Worm (Caenorhabditis elegans) whole organism, midembryonic: ENCODE measurements around the gene T14B4.1.

Experiments
- T22C8.4 ChIP-seq: fragments of 200-800 bp; sonication (Bioruptor generic); IDR thresholded peaks from 2 replicates; pipeline ENCODE4 v1.3.6; 2022; ENCODE audit warnings: missing genetic modification characterization, missing compliant biosample characterization
- cog-1 ChIP-seq: sonication (generic microtip); optimal IDR thresholded peaks from 2 replicates; lab custom pipeline; 2016; ENCODE audit warnings: missing genetic modification characterization, missing compliant biosample characterization
- flt-1 ChIP-seq: fragments of 200-800 bp; sonication (Bioruptor generic); IDR thresholded peaks from 2 replicates; pipeline ENCODE4 v1.3.6; 2022; ENCODE audit warnings: missing genetic modification characterization, missing compliant biosample characterization
- klf-2 ChIP-seq: fragments of 200-800 bp; sonication (Bioruptor generic); conservative IDR thresholded peaks from 2 replicates; pipeline ENCODE4 v1.3.6; 2022; ENCODE audit warnings: missing genetic modification reagents, missing genetic modification characterization, missing compliant biosample characterization
- med-1 ChIP-seq: sonication (generic microtip); optimal IDR thresholded peaks from 2 replicates; lab custom pipeline; 2017; ENCODE audit warnings: missing genetic modification characterization, mild to moderate bottlenecking, missing compliant biosample characterization, antibody characterized with exemption, missing genetic modification reagents; ENCODE audit not compliant: insufficient read depth
- ref-1 ChIP-seq: fragments of 200-800 bp; sonication (Bioruptor generic); conservative IDR thresholded peaks from 2 replicates; pipeline ENCODE4 v1.3.6; 2022; ENCODE audit warnings: missing genetic modification reagents, missing genetic modification characterization, missing compliant biosample characterization
- tab-1 ChIP-seq: fragments of 200-800 bp; sonication (Bioruptor generic); IDR thresholded peaks from 2 replicates; pipeline ENCODE4 v1.3.6; 2022; ENCODE audit warnings: missing genetic modification characterization, missing compliant biosample characterization
- ztf-23 ChIP-seq: fragments of 200-800 bp; sonication (Bioruptor generic); IDR thresholded peaks from 2 replicates; pipeline ENCODE4 v1.3.6; 2022; ENCODE audit warnings: missing genetic modification reagents, missing genetic modification characterization, missing compliant biosample characterization
- ztf-29 ChIP-seq: fragments of 200-800 bp; sonication (Bioruptor generic); IDR thresholded peaks from 2 replicates; pipeline ENCODE4 v1.3.6; 2022; ENCODE audit warnings: missing genetic modification reagents, missing genetic modification characterization, missing compliant biosample characterization

T14B4.1 gene

DNA sequence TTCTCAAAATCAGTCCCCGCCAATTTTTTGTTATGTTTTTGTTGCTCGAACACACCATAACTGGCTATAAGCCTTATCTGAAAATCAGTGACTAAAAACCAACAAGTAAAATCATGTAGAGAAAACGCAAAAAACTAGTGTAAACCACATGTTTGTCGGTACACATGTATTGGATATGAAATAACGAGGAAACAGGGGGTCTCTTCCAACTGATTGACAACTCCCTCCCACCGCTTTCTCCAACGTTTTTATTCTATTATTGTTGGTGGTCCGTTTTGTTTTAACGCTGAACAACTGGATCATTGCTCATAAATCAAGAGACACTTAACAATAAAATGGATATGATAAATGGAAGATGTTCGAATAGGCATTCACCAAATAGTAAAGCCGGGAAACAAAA, 9.9 kb upstream of the T14B4.1 start:
- no peak for TF ChIP-seq klf-2 (GFP tag; lab: Robert Waterston, UW)
- no peak for TF ChIP-seq cog-1 (tag; lab: Kevin White, UChicago)
- no peak for TF ChIP-seq tab-1 (GFP tag; lab: Robert Waterston, UW)
- no peak for TF ChIP-seq med-1 (GFP tag; lab: Kevin White, UChicago)
- no peak for TF ChIP-seq ztf-29 (GFP tag; lab: Robert Waterston, UW)
- no peak for TF ChIP-seq ztf-23
- TF ChIP-seq T22C8.4 (GFP tag; lab: Robert Waterston, UW) = no peak
- TF ChIP-seq ref-1 = no peak
- no peak for TF ChIP-seq flt-1

DNA sequence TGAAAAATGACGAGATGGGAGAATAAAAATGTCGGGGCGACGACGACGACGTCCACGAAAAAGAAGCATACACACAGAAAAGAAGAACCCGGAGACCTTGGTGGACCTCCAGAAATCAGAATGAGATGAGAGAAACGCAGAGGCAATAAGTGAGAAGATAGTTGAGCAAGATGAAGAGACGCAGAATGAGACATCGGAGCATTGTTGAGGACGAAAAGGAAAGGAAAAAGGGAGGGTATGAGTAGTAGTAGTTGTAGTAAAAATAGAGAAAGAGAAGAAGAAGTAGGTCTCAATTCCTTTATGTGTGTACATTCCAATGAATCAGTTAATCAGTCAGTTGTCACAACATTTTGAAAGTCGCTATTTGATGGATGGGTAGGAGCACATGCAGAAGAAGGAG, 7.4 kb upstream of the T14B4.1 start, which contains the start of gene T14B4.8:
T14B4.8 (minus strand) TSS at position 60 of the 400 bp plus-strand sequence.
- no peak for TF ChIP-seq klf-2 (GFP tag; lab: Robert Waterston, UW)
- TF ChIP-seq ztf-23 = no peak

DNA sequence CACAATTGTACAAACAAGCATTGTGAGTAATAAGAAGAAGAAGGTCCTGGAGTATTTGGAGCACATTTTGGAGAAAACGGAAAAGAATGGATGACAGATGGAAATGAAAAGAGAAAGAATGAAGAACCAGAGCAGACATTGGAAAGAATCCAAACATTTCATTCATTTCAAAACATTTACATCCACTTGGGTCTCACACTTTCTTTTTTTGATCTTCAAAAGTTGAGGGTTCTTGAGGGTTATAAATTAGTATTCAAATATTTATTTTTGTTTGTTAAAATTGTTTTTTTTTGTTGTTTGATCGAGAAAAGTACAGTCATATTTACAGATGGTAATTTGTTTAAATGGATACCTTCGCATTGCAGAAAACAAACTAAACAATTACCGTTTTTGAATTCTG, 3.0 kb upstream of the T14B4.1 start, which contains the start of gene T14B4.9:
T14B4.9 (minus strand) TSS at position 101 of the 400 bp plus-strand sequence.
- TF ChIP-seq ztf-23 = no peak
- no peak for TF ChIP-seq cog-1 (tag; lab: Kevin White, UChicago)
- no peak for TF ChIP-seq T22C8.4 (GFP tag; lab: Robert Waterston, UW)
- TF ChIP-seq ref-1 = no peak
- TF ChIP-seq ztf-29 (GFP tag; lab: Robert Waterston, UW) = no peak
- no peak for TF ChIP-seq flt-1
- no peak for TF ChIP-seq klf-2 (GFP tag; lab: Robert Waterston, UW)
- TF ChIP-seq med-1 (GFP tag; lab: Kevin White, UChicago) = no peak
- TF ChIP-seq tab-1 (GFP tag; lab: Robert Waterston, UW) = no peak

DNA sequence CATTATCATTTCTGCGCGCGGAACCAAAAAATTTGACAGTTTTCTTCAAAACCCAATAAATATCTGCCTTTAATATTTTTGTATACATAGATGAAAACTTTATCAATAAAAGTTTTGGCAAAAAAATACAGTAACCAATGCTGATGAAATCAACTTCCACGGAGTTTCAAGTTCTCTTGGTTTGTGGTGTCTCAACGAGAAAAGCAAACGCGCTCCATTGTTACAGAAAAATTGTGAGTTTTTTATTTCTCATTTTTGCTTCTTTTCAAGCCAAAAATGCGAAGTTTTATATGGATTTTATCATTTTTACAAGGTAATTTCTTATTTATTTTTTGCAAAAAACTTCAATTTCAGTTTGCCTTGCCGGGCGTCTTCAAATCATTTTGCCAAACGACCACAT, 2.0 kb upstream of the T14B4.1 start, which contains the start of gene T14B4.3:
T14B4.3 (plus strand) TSS at position 264 of the 400 bp plus-strand sequence.
- TF ChIP-seq med-1 (GFP tag; lab: Kevin White, UChicago) (no peak), cog-1 (tag; lab: Kevin White, UChicago) (peak; percentile 26), flt-1 (no peak), ztf-29 (GFP tag; lab: Robert Waterston, UW) (no peak), ztf-23 (peak; percentile 50; the same call in 1 of the 2 replicates)

DNA sequence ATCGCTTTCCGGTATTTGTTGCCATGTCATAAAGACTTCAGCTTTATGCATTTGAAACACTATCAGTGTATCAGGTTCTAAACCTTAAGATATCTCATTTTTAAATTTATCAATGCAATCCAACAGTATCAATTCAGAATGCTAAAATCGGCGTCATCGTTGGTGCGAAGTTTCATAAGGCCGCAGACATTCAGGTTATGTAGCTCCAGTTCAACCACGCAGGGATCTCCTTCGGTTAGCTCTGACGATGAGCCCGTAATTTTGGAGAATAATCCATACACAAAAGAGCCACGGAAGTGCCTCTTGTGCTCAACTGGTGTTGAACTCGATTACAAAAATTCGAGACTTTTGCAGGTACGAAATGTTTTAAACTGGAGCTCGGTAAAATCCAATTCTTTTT, 638 bp upstream of the T14B4.1 start, which contains the start of gene mrps-18.C:
mrps-18.C (plus strand) TSS at position 138 of the 400 bp plus-strand sequence.
- TF ChIP-seq klf-2 (GFP tag; lab: Robert Waterston, UW) (no peak), ztf-23 (no peak), ref-1 (no peak), T22C8.4 (GFP tag; lab: Robert Waterston, UW) (no peak), ztf-29 (GFP tag; lab: Robert Waterston, UW) (no peak), tab-1 (GFP tag; lab: Robert Waterston, UW) (no peak), flt-1 (no peak), cog-1 (tag; lab: Kevin White, UChicago) (no peak), med-1 (GFP tag; lab: Kevin White, UChicago) (no peak)

DNA sequence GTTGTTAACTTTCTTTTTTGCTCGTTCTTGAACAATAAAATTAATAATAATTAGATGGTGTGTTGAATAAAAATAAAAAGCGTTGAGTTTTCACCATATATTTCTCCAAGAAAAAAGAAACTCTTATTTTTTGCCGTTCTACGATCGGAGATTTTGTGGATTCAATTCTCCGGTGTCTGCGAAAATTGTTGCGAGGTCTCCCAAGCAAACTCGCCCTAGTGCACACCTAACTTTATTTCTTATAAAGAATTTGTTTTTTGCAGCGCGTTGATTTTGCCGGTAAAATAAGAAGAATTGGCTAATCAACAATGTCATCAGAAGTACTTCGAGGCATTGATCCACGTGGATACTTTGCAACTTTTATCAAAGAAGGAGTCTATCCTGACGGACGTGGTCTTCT, 4.7 kb downstream of the T14B4.1 start, which contains the start of gene exos-8:
exos-8 (plus strand) TSS at position 264 of the 400 bp plus-strand sequence.
- TF ChIP-seq ztf-29 (GFP tag; lab: Robert Waterston, UW) (0 out of 2 replicates have a peak, but pooled peaks have one; percentile 34), T22C8.4 (GFP tag; lab: Robert Waterston, UW) (no peak), flt-1 (peak; percentile 77; the same call in 1 of the 2 replicates), cog-1 (tag; lab: Kevin White, UChicago) (peak; percentile 41), klf-2 (GFP tag; lab: Robert Waterston, UW) (peak; percentile 64; the same call in 1 of the 2 replicates), tab-1 (GFP tag; lab: Robert Waterston, UW) (0 out of 2 replicates have a peak, but pooled peaks have one; percentile 20), ztf-23 (no peak), ref-1 (no peak), med-1 (GFP tag; lab: Kevin White, UChicago) (no peak)

DNA sequence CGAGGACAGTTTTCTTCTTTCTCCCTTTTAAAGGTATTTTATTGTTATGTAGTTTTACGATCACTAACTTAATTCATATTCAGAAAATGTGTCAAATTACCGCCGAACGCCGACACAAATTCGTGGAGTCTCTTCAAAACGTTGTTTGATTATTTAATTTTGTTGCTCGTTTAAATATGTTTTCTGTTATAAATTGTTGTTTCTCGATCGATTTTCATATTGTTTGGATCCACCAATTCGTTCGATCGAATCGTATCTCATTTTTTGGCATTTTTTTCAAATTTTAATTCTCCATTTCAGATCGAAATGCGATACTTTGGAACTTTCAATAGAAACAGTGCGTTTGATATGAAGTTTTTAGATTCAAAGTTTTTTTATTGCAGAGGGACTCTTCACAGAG, 5.9 kb downstream of the T14B4.1 start, which contains the start of gene F41G3.6:
F41G3.6 (plus strand) TSS at position 301 of the 400 bp plus-strand sequence.
- TF ChIP-seq klf-2 (GFP tag; lab: Robert Waterston, UW) (no peak), tab-1 (GFP tag; lab: Robert Waterston, UW) (no peak), T22C8.4 (GFP tag; lab: Robert Waterston, UW) (no peak), cog-1 (tag; lab: Kevin White, UChicago) (no peak), flt-1 (no peak)

DNA sequence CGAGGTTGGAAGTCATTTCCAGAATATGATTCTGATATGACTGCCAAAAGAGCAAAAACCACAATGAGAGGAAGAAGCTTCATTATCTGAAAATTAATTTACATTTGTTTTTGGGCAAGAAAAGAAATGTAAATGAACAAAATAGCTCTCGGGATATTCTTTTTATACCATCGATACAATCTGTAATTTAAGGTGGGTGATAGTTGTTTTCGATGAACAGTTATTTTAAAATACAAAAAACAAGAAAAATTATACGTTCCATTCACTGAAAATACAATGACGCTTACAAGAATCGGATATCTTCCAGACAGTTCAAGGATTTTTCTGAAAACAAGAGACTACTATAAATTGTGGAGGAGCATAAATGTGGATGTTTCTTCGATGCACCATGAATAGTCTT, 7.9 kb downstream of the T14B4.1 start, which contains the start of gene ins-15:
ins-15 (minus strand) TSS at position 101 of the 400 bp plus-strand sequence.
- TF ChIP-seq klf-2 (GFP tag; lab: Robert Waterston, UW) = no peak
- TF ChIP-seq tab-1 (GFP tag; lab: Robert Waterston, UW) = no peak
- TF ChIP-seq ztf-23 = no peak
- no peak for TF ChIP-seq cog-1 (tag; lab: Kevin White, UChicago)
- TF ChIP-seq T22C8.4 (GFP tag; lab: Robert Waterston, UW) = no peak
- no peak for TF ChIP-seq med-1 (GFP tag; lab: Kevin White, UChicago)
- no peak for TF ChIP-seq ref-1

DNA sequence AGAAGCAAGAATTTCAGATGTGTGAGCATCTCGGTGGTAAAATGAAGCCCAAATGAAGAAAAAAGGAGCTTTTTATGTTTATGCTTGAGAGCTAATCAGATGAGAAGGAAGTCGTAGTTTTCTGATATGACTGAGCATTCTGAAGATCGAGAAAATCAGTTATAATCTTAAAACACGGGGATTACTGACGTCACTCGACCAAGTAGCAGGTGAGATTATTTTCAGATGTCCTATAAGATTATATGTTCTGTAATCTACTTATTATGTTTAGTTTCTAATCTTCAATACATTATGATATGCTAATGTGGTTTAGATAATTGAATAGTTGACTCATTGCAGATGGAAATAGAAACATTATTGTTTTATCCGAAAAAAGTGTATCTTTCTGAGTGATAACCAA, 9.1 kb downstream of the T14B4.1 start, which contains the start of gene ins-14:
ins-14 (minus strand) TSS at position 32 of the 400 bp plus-strand sequence.
- TF ChIP-seq T22C8.4 (GFP tag; lab: Robert Waterston, UW) (no peak), ztf-23 (no peak), ref-1 (no peak), flt-1 (no peak), ztf-29 (GFP tag; lab: Robert Waterston, UW) (no peak), tab-1 (GFP tag; lab: Robert Waterston, UW) (no peak), med-1 (GFP tag; lab: Kevin White, UChicago) (no peak), klf-2 (GFP tag; lab: Robert Waterston, UW) (no peak), cog-1 (tag; lab: Kevin White, UChicago) (no peak)

DNA sequence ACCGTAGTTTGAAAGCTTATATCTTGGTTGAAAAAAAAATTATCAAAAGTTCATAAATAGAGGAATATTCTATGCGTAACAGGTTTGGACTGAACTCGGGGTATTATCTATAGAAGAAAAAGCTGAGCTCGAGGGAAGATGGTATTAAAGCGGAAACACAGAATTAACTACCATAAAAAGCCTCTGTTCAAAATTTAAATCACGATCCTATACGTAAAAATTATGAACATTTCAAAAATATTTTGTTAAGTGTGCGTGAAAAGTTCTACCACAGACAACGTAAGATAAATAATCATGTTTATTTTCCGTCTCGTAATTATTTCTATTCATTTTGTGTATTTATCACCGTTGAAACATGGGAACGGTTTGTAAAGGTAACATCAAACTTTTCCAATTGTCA, 9.7 kb downstream of the T14B4.1 start, which contains the start of gene F41G3.5:
F41G3.5 (plus strand) TSS at position 301 of the 400 bp plus-strand sequence.
- no peak for TF ChIP-seq ztf-29 (GFP tag; lab: Robert Waterston, UW)
